Fruit fly (Drosophila melanogaster): ENCODE results near the gene Gr93b.
A peak's percentile ranks its signal among the peaks of the same experiment; 100 is the strongest.

The Gr93b gene

dm6 chr3R:21849988-21850460 is 6.5 kb upstream of the Gr93b start (continued):
- TF ChIP-seq hb (GFP tag; IDR thresholded peaks at IDR 0.05; ENCODE audit: partially characterized antibody) (no peak), NC2β (GFP tag; optimal IDR thresholded peaks at IDR 0.05) (peak; percentile 60), onecut (GFP tag; IDR thresholded peaks at IDR 0.05) (no peak), CG17385 (GFP tag; optimal IDR thresholded peaks at IDR 0.05) (peak; percentile 57), MTF-1 (GFP tag; optimal IDR thresholded peaks at IDR 0.05; ENCODE audit: borderline replicate concordance) (no peak), vvl (GFP tag; IDR thresholded peaks at IDR 0.05) (peak; percentile 53; the same call in 1 of the 2 replicates), Doc2 (GFP tag; IDR thresholded peaks at IDR 0.05) (no peak), stc (GFP tag; IDR thresholded peaks at IDR 0.05) (0 out of 2 replicates have a peak, but pooled peaks have one; percentile 45), CG5953 (GFP tag; IDR thresholded peaks at IDR 0.05) (no peak), CG15011 (GFP tag; optimal IDR thresholded peaks at IDR 0.05) (no peak), danr (GFP tag; IDR thresholded peaks at IDR 0.05) (no peak), CG8359 (GFP tag; optimal IDR thresholded peaks at IDR 0.05; ENCODE audit: borderline replicate concordance) (no peak), gce (GFP tag; IDR thresholded peaks at IDR 0.05) (no peak), sug (tag; optimal IDR thresholded peaks at IDR 0.05) (no peak), slbo (GFP tag; IDR thresholded peaks at IDR 0.05) (peak; percentile 49), Doc3 (GFP tag; IDR thresholded peaks at IDR 0.05; ENCODE audit: partially characterized antibody) (no peak), CG12769 (tag; optimal IDR thresholded peaks at IDR 0.05) (no peak), CG5180 (GFP tag; optimal IDR thresholded peaks at IDR 0.05) (peak; percentile 3), org-1 (GFP tag; optimal IDR thresholded peaks at IDR 0.05) (peak; percentile 28), CG12236 (GFP tag; optimal IDR thresholded peaks at IDR 0.05) (no peak), sim (GFP tag; IDR thresholded peaks at IDR 0.05) (no peak), CG8290 (GFP tag; optimal IDR thresholded peaks at IDR 0.05) (peak; percentile 58), CG8290 (tag; optimal IDR thresholded peaks at IDR 0.05) (no peak), CG9797 (GFP tag; optimal IDR thresholded peaks at IDR 0.05) (no peak), Blimp-1 (GFP tag; optimal IDR thresholded peaks at IDR 0.05) (peak; percentile 61), cato (GFP tag; optimal IDR thresholded peaks at IDR 0.05; ENCODE audit: borderline replicate concordance) (no peak), Kr (GFP tag; optimal IDR thresholded peaks at IDR 0.05) (no peak), otp (GFP tag; IDR thresholded peaks at IDR 0.05) (no peak), ro (GFP tag; IDR thresholded peaks at IDR 0.05) (no peak), CG10979 (tag; optimal IDR thresholded peaks at IDR 0.05) (peak; percentile 41), Camta (GFP tag; optimal IDR thresholded peaks at IDR 0.05) (peak; percentile 54), CG2889 (GFP tag; IDR thresholded peaks at IDR 0.05) (no peak), insv (GFP tag; optimal IDR thresholded peaks at IDR 0.05) (peak in 1 of 2 experiments; percentile 7), CG2678 (tag; optimal IDR thresholded peaks at IDR 0.05) (peak; percentile 45), Dfd (GFP tag; optimal IDR thresholded peaks at IDR 0.05) (no peak), Fer2 (tag; optimal IDR thresholded peaks at IDR 0.05) (no peak), CG11696 (GFP tag; IDR thresholded peaks at IDR 0.05) (no peak), Oli (tag; optimal IDR thresholded peaks at IDR 0.05) (peak; percentile 51), CG17568 (GFP tag; optimal IDR thresholded peaks at IDR 0.05) (no peak), Ets65A (GFP tag) (peak; percentile 89), CG5245 (GFP tag; optimal IDR thresholded peaks at IDR 0.05) (no peak), sob (GFP tag; IDR thresholded peaks at IDR 0.05) (peak; percentile 53; the same call in 1 of the 2 replicates), CG18262 (tag; optimal IDR thresholded peaks at IDR 0.05) (peak; percentile 58), CG12071 (GFP tag; optimal IDR thresholded peaks at IDR 0.05) (no peak), CG10147 (GFP tag; optimal IDR thresholded peaks at IDR 0.05) (no peak), CG1603 (tag; optimal IDR thresholded peaks at IDR 0.05) (peak; percentile 38), CG17912 (GFP tag; optimal IDR thresholded peaks at IDR 0.05) (no peak), CG30403 (GFP tag; optimal IDR thresholded peaks at IDR 0.05) (peak; percentile 7), CG3838 (GFP tag; optimal IDR thresholded peaks at IDR 0.05) (no peak), CG8944 (GFP tag; optimal IDR thresholded peaks at IDR 0.05) (no peak), NC2α (GFP tag; optimal IDR thresholded peaks at IDR 0.05) (peak; percentile 43)
